Fruit fly (Drosophila melanogaster) whole organism: ENCODE data around the gene Ret.

ENCODE experiments used
- CG8478 ChIP-seq: fragments of >200 bp; optimal IDR thresholded peaks from 2 replicates; lab custom pipeline; 2018; ENCODE audit warnings: inconsistent platforms
- Dll ChIP-seq: fragments of >200 bp; optimal IDR thresholded peaks from 2 replicates; lab custom pipeline; 2017
- EcR ChIP-seq, 2 experiments: fragments of >200 bp; optimal IDR thresholded peaks; 2 replicates each; lab custom pipeline; 2017; ENCODE audit warnings: missing biosample characterization in 2 of 2, missing genetic modification characterization in 2 of 2, missing genetic modification reagents in 2 of 2
- pan ChIP-seq: fragments of >200 bp; optimal IDR thresholded peaks from 2 replicates; lab custom pipeline; 2017
- psq ChIP-seq: fragments of >200 bp; optimal IDR thresholded peaks from 2 replicates; lab custom pipeline; 2017
- usp ChIP-seq: fragments of >200 bp; optimal IDR thresholded peaks from 2 replicates; lab custom pipeline; 2017; ENCODE audit warnings: missing biosample characterization, missing genetic modification characterization, mixed read lengths

Gene Ret

DNA sequence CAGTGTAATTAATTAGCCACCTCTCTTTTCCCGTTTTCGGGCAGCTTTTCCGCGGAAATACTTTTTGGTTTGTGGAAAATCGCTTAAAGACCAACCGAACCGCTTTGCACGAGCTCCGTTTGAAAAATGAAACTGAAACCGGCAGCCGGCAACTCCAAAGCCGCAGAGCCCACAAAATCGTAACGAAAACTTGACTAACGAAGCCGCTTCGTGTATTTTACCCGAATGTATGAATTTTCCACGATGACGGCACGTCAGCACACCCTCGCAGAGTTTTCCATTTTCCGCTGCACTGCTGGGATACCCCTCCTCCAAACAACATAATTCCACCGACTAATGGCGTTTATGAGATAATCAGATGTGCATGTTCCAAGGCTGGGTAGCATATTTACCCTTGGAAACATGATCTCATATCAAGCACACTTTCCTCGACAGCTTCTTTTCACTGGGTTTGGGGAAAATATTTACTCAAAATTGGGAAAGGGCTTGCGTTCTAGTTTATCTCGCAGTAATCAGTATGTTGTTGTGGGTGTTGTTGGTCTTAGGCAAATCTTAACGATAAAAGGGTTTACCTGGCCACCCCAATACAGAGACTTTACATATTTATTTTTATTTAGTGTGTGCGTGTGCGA, at the start of gene Ret:
Ret (minus strand) TSS at position 130 of the 632 bp plus-strand sequence.
- TF ChIP-seq pan: no peak
- no peak for TF ChIP-seq CG8478 (lab: Kevin White, UChicago)

- TF ChIP-seq Dll (lab: Kevin White, UChicago) (no peak), pan (no peak), CG8478 (lab: Kevin White, UChicago) (no peak), usp (GFP tag; lab: Kevin White, UChicago) (no peak), psq (no peak), EcR (GFP tag; optimal IDR thresholded peaks at IDR 0.05; lab: Kevin White, UChicago) (no peak)
These were observed 49.4 kb upstream of the Ret start for dm6 chr2L:21247967-21248366.

DNA sequence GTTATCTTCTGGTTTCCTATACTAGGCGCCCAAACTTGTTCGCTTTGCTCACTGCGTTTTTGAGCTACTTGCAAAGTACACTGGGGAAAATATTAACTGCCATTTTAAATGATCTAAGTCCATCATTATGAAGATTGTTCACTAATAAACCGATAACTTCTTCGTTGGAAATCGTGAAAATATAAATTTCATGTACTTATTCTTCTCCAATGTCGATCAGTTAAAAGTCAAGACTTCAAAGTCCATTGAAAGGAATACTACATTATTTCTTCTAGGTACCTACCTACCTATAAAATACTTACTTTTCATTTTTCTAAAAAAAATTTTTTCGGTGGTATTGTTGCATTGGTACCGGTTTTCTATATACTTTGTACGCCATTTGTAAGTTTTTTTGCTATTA, 48.1 kb upstream of the Ret start:
- TF ChIP-seq Dll (lab: Kevin White, UChicago) (no peak), pan (no peak), usp (GFP tag; lab: Kevin White, UChicago) (no peak), psq (no peak), EcR (GFP tag; optimal IDR thresholded peaks at IDR 0.05; lab: Kevin White, UChicago) (no peak), CG8478 (lab: Kevin White, UChicago) (no peak)

- TF ChIP-seq usp (GFP tag; lab: Kevin White, UChicago) (no peak), Dll (lab: Kevin White, UChicago) (no peak), psq (no peak), pan (no peak), CG8478 (lab: Kevin White, UChicago) (no peak), EcR (GFP tag; optimal IDR thresholded peaks at IDR 0.05; lab: Kevin White, UChicago) (peak in 1 of 2 experiments; percentile 35)
These were observed 46.7 kb upstream of the Ret start for dm6 chr2L:21245093-21245736.

DNA sequence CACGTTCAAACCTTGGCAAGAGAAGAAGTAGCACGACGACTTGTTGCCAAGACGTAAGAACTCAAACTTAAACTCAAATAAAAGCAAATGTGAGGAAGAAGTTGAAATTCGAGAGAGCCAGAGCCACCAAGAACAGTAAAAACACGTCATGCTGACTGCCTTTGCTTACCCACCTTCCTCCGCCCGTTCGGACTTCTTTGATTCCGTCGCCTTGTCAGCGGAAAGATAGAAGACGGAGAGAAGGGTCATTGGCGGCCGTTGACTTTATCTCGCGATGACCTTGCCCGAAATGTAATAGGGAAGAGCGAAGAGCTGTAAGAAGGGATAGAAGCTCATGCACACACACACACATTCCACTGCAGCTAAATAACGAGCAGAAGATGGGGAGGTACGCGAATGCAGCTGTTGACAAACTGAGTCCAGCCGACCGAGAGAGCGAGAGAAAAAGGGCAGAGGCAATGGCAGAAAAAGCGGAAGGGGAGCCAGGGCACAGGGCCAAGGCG, 45.5 kb upstream of the Ret start:
- no peak for TF ChIP-seq psq
- TF ChIP-seq pan: peak; percentile 39
- peak; percentile 60 to 98 for TF ChIP-seq EcR (GFP tag; optimal IDR thresholded peaks at IDR 0.05; lab: Kevin White, UChicago)

DNA sequence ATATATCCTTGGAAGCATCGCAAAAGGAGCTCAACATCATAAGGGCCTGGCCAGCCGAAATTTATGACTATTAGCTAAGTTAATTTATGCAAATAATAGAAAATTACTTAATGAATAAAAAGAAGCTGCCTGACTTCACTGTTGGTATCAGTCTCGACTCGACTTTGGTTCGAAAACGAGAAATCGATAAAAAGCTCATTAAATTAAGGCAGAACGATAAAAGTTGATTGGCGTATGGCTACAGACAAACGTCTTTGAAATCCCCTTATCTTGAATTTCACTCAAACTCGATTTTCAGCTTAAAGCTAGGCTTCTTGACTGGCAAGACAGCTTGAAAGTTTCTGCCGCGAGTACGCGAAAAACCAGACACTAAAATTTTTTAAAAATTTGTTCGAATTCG, 43.8 kb upstream of the Ret start:
- TF ChIP-seq EcR (GFP tag; optimal IDR thresholded peaks at IDR 0.05; lab: Kevin White, UChicago) (no peak), psq (no peak), usp (GFP tag; lab: Kevin White, UChicago) (no peak), CG8478 (lab: Kevin White, UChicago) (no peak), pan (no peak), Dll (lab: Kevin White, UChicago) (no peak)

DNA sequence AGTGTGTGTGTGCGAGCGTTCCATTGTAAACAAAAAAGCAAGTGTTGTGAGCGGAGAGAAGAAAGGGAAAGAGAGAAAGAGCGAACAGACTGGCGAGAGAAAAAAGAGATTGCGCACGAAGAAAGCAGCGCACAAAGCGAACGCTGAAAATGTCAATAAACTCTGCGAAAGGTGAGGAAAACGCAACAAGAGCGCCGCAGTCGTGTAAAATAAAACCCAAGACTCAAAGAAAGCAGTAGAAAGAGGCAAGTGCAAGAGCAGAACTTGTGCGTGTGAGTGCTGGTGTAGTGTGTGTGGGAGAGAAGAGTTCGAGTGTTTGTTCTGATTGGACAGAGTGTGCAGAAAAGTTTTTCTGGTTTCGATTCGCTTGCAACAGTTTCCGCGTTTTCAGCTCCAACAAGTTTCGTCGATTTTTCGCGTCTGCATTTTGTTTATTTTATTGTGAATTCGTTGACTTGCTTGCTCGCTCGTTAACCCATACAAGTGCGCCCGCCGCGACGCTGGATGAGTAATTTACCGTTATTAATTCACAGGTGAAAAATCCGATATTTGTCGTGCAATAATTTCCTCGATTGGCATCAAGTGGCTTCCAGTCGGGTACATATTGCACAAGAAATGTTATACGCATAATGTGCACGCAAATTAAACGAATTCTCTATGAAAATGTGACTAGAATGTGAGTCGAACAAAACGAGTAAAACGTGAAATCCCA, 39.3 kb upstream of the Ret start:
- peak; percentile 82 for TF ChIP-seq Dll (lab: Kevin White, UChicago)
- TF ChIP-seq usp (GFP tag; lab: Kevin White, UChicago): no peak
- peak; percentile 86 to 96 for TF ChIP-seq EcR (GFP tag; optimal IDR thresholded peaks at IDR 0.05; lab: Kevin White, UChicago)

DNA sequence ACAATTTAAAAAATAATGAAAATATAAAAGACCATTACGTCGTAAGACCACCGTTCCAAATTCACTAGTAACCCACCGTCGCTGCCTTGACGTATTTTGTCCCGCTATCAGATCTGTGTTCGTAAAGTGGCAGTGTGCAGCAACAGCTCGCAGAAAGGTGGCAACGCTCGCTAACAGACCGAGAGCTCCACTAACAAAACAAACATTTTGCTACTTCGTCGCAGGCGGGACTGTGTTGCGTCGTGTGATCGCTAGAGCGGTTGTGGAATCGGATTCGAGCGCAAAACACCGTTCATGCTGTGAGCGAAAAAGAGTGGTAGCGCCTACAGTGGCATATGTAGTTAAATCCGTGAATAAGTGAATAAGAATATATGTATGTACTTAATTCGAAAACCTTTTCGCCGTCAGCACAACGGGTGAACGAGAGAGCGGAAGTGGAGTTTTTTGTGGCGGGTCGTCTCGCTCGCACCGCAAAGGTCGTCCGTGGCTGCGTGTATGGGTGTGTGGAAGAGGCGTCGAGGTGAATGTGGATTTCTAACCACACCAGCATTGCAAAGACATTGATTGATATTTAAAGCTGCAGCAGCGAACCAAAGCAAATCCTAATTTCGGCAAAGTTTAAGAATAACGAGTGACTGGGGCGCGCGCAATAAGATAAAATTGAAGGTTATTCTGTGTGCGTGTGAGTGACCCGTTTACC, 38.6 kb upstream of the Ret start, which contains the start of gene Hr39:
Hr39 (plus strand) TSS at position 203 of the 700 bp plus-strand sequence.
- TF ChIP-seq EcR (GFP tag; optimal IDR thresholded peaks at IDR 0.05; lab: Kevin White, UChicago): no peak
- no peak for TF ChIP-seq pan
- TF ChIP-seq Dll (lab: Kevin White, UChicago): no peak
- TF ChIP-seq psq: no peak

DNA sequence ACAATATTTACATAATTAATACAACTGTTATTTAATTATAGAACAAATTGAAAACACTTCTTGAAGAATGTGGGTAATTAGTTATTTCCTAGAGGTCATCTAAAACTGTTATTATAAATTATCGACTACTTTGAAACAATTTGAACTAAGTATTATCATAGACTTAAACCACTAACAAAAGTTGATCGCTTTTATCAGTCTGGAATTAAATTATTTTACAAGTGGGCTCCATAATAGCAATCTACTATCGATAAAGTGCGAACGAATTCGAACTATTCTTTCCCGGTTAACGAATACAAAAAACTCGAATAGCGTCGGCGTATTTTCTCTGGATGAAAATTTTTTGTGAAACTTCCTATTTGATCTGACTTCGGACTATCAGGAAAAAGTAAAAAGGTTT, 38.1 kb upstream of the Ret start, which contains the start of gene CG31626:
CG31626 (minus strand) TSS at position 101 of the 400 bp plus-strand sequence.
- TF ChIP-seq CG8478 (lab: Kevin White, UChicago) (no peak), pan (no peak), psq (no peak), EcR (GFP tag; optimal IDR thresholded peaks at IDR 0.05; lab: Kevin White, UChicago) (no peak), Dll (lab: Kevin White, UChicago) (no peak), usp (GFP tag; lab: Kevin White, UChicago) (no peak)

DNA sequence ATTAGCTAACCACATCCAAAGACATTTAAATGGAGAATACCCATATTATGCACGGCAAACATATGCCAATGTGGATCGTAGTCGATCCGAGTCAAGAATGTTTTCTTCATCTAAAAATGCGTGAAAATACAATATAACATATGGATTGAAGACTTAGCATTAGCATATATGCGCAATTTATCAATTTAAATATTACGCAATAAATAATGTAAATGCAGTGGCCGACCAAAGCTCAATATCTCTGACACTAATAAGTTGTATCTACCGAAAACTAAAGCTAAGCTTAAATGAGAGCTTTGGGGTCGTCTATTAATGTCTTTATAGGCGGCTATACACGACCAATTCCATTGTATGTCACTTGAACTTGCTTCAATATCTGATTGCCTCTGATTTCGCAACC, 36.9 kb upstream of the Ret start:
- TF ChIP-seq pan (no peak), Dll (lab: Kevin White, UChicago) (no peak), usp (GFP tag; lab: Kevin White, UChicago) (no peak), psq (no peak), EcR (GFP tag; optimal IDR thresholded peaks at IDR 0.05; lab: Kevin White, UChicago) (no peak), CG8478 (lab: Kevin White, UChicago) (no peak)

dm6 chr2L:21234388-21234984, 35.9 kb upstream of the Ret start:
- no peak for TF ChIP-seq usp (GFP tag; lab: Kevin White, UChicago)
- no peak for TF ChIP-seq CG8478 (lab: Kevin White, UChicago)
- no peak for TF ChIP-seq pan
- no peak for TF ChIP-seq Dll (lab: Kevin White, UChicago)
- no peak for TF ChIP-seq psq
- TF ChIP-seq EcR (GFP tag; optimal IDR thresholded peaks at IDR 0.05; lab: Kevin White, UChicago): no peak
